Worm (Caenorhabditis elegans) whole organism, L1 larva: ENCODE results near the gene nas-8.

Source experiments
- C04F5.9 ChIP-seq: sonication (generic microtip); optimal IDR thresholded peaks from 2 replicates; lab custom pipeline; 2016; ENCODE audit warnings: missing genetic modification characterization, missing compliant biosample characterization
- C16A3.4 ChIP-seq: fragments of 150-350 bp; optimal IDR thresholded peaks from 2 replicates; lab custom pipeline; 2014; ENCODE audit warnings: missing biosample characterization, missing genetic modification characterization
- aha-1 ChIP-seq: fragments of 150-350 bp; optimal IDR thresholded peaks from 2 replicates; lab custom pipeline; 2014; ENCODE audit warnings: missing biosample characterization, missing genetic modification characterization
- aly-2 ChIP-seq: fragments of 150-350 bp; optimal IDR thresholded peaks from 2 replicates; lab custom pipeline; 2014; ENCODE audit warnings: missing biosample characterization, missing genetic modification characterization
- ceh-8 ChIP-seq: fragments of 200-800 bp; sonication (Bioruptor generic); optimal IDR thresholded peaks from 2 replicates; lab custom pipeline; 2018; ENCODE audit warnings: mild to moderate bottlenecking, missing genetic modification characterization, moderate library complexity, missing compliant biosample characterization
- ceh-90 ChIP-seq: sonication (generic microtip); optimal IDR thresholded peaks from 2 replicates; lab custom pipeline; 2016; ENCODE audit warnings: missing genetic modification characterization, missing compliant biosample characterization
- ces-1 ChIP-seq: fragments of 150-350 bp; optimal IDR thresholded peaks from 2 replicates; lab custom pipeline; 2014; ENCODE audit warnings: missing biosample characterization, missing genetic modification reagents, missing genetic modification characterization
- dpl-1 ChIP-seq, 3 experiments: fragments of 150-350 bp in 2 of 3; sonication (generic microtip) in 1 of 3; optimal IDR thresholded peaks; 2 replicates each; lab custom pipeline; 2014 to 2017; ENCODE audit warnings: missing biosample characterization in 3 of 3, missing genetic modification characterization in 3 of 3, missing genetic modification reagents in 3 of 3
- dsc-1 ChIP-seq: sonication (generic microtip); optimal IDR thresholded peaks from 2 replicates; lab custom pipeline; 2016; ENCODE audit warnings: mild to moderate bottlenecking, missing genetic modification characterization, missing compliant biosample characterization
- efl-1 ChIP-seq, 4 experiments: fragments of 150-350 bp; optimal IDR thresholded peaks in 3 of 4; peaks in 1 of 4; 1 replicate in 1 of 4; 2 replicates in 3 of 4; lab custom pipeline; 2014; ENCODE audit warnings: missing biosample characterization in 2 of 4, missing genetic modification characterization in 2 of 4, missing genetic modification reagents in 2 of 4
- egl-13 ChIP-seq: sonication (generic microtip); optimal IDR thresholded peaks from 2 replicates; lab custom pipeline; 2016; ENCODE audit warnings: missing genotype, missing genetic modification reagents, missing genetic modification characterization, missing compliant biosample characterization
- elt-3 ChIP-seq, 6 experiments: fragments of 150-350 bp in 1 of 6; sonication (generic microtip); optimal IDR thresholded peaks; 2 replicates each; lab custom pipeline; 2017 to 2018; ENCODE audit warnings: missing biosample characterization in 6 of 6, missing genetic modification characterization in 6 of 6, inconsistent platforms in 1 of 6
- fkh-4 ChIP-seq: sonication (generic microtip); optimal IDR thresholded peaks from 2 replicates; lab custom pipeline; 2016; ENCODE audit warnings: missing compliant biosample characterization, missing genetic modification characterization, borderline replicate concordance
- fkh-8 ChIP-seq: sonication (generic microtip); optimal IDR thresholded peaks from 2 replicates; lab custom pipeline; 2016; ENCODE audit warnings: mild to moderate bottlenecking, missing genetic modification characterization, missing compliant biosample characterization
- grh-1 ChIP-seq: fragments of 200-800 bp; sonication (Bioruptor generic); IDR thresholded peaks from 2 replicates; pipeline ENCODE4 v1.3.6; 2022; ENCODE audit warnings: missing genetic modification reagents, missing genetic modification characterization, missing compliant biosample characterization
- hlh-17 ChIP-seq: fragments of 200-800 bp; sonication (Bioruptor generic); optimal IDR thresholded peaks from 2 replicates; lab custom pipeline; 2018; ENCODE audit warnings: missing genetic modification characterization, mild to moderate bottlenecking, missing compliant biosample characterization, moderate library complexity, borderline replicate concordance
- hlh-4 ChIP-seq: sonication (generic microtip); optimal IDR thresholded peaks from 2 replicates; lab custom pipeline; 2016; ENCODE audit warnings: mild to moderate bottlenecking, missing genetic modification characterization, missing compliant biosample characterization
- irx-1 ChIP-seq: sonication (generic microtip); optimal IDR thresholded peaks from 2 replicates; lab custom pipeline; 2016; ENCODE audit warnings: missing genetic modification characterization, missing compliant biosample characterization
- isw-1 ChIP-seq: fragments of 200-800 bp; sonication (Bioruptor generic); IDR thresholded peaks from 2 replicates; pipeline ENCODE4 v1.3.6; 2022; ENCODE audit warnings: missing genetic modification characterization, missing compliant biosample characterization
- lin-13 ChIP-seq: fragments of 150-350 bp; optimal IDR thresholded peaks from 2 replicates; lab custom pipeline; 2014; ENCODE audit warnings: missing biosample characterization, missing genetic modification reagents, missing genetic modification characterization
- lin-14 ChIP-seq: fragments of 200-800 bp; sonication (Bioruptor generic); optimal IDR thresholded peaks from 2 replicates; lab custom pipeline; 2018; ENCODE audit warnings: mild to moderate bottlenecking, missing genetic modification characterization, moderate library complexity, missing compliant biosample characterization
- lin-39 ChIP-seq: fragments of 150-350 bp; optimal IDR thresholded peaks from 2 replicates; lab custom pipeline; 2014; ENCODE audit warnings: missing biosample characterization, missing genetic modification reagents, missing genetic modification characterization
- lsy-2 ChIP-seq, 2 experiments: fragments of 150-350 bp; optimal IDR thresholded peaks; 2 replicates each; lab custom pipeline; 2014; ENCODE audit warnings: missing biosample characterization in 2 of 2, missing genetic modification characterization in 2 of 2
- mab-9 ChIP-seq: fragments of 200-800 bp; sonication (Bioruptor generic); IDR thresholded peaks from 2 replicates; pipeline ENCODE4 v1.3.6; 2022; ENCODE audit warnings: missing genetic modification reagents, missing genetic modification characterization, missing compliant biosample characterization
- mef-2 ChIP-seq: fragments of 150-350 bp; optimal IDR thresholded peaks from 2 replicates; lab custom pipeline; 2014; ENCODE audit warnings: missing biosample characterization, missing genetic modification characterization
- nhr-19 ChIP-seq: fragments of 200-800 bp; sonication (Bioruptor generic); conservative IDR thresholded peaks from 2 replicates; pipeline ENCODE4 v1.3.6; 2022; ENCODE audit warnings: missing genetic modification characterization, missing compliant biosample characterization
- nhr-20 ChIP-seq: sonication (generic microtip); optimal IDR thresholded peaks from 2 replicates; lab custom pipeline; 2016; ENCODE audit warnings: mild to moderate bottlenecking, missing genetic modification characterization, missing compliant biosample characterization
- nhr-28 ChIP-seq: fragments of 150-350 bp; optimal IDR thresholded peaks from 2 replicates; lab custom pipeline; 2014; ENCODE audit warnings: missing biosample characterization, missing genetic modification characterization
- nhr-47 ChIP-seq: sonication (generic microtip); optimal IDR thresholded peaks from 2 replicates; lab custom pipeline; 2016; ENCODE audit warnings: mild to moderate bottlenecking, missing genetic modification characterization, moderate library complexity, missing compliant biosample characterization
- nhr-71 ChIP-seq: sonication (generic microtip); optimal IDR thresholded peaks from 2 replicates; lab custom pipeline; 2016; ENCODE audit warnings: mild to moderate bottlenecking, missing genetic modification characterization, moderate library complexity, missing compliant biosample characterization
- pag-3 ChIP-seq: sonication (generic microtip); optimal IDR thresholded peaks from 2 replicates; lab custom pipeline; 2017; ENCODE audit warnings: missing genetic modification characterization, mild to moderate bottlenecking, missing compliant biosample characterization, antibody characterized with exemption, borderline replicate concordance; ENCODE audit not compliant: insufficient read depth
- pax-3 ChIP-seq: fragments of 200-800 bp; sonication (Bioruptor generic); optimal IDR thresholded peaks from 2 replicates; lab custom pipeline; 2018; ENCODE audit warnings: mild to moderate bottlenecking, missing genetic modification characterization, moderate library complexity, missing compliant biosample characterization
- rnt-1 ChIP-seq: sonication (generic microtip); optimal IDR thresholded peaks from 2 replicates; lab custom pipeline; 2016; ENCODE audit warnings: mild to moderate bottlenecking, missing genetic modification characterization, moderate library complexity, missing compliant biosample characterization
- skn-1 ChIP-seq: fragments of 150-350 bp; optimal IDR thresholded peaks from 2 replicates; lab custom pipeline; 2014; ENCODE audit warnings: missing biosample characterization, missing genetic modification characterization
- snu-23 ChIP-seq: sonication (generic microtip); optimal IDR thresholded peaks from 2 replicates; lab custom pipeline; 2016; ENCODE audit warnings: missing genetic modification characterization, missing compliant biosample characterization
- sptf-1 ChIP-seq: fragments of 150-350 bp; optimal IDR thresholded peaks from 2 replicates; lab custom pipeline; 2014; ENCODE audit warnings: missing biosample characterization, missing genetic modification characterization
- swsn-7 ChIP-seq: sonication (generic microtip); optimal IDR thresholded peaks from 2 replicates; lab custom pipeline; 2016; ENCODE audit warnings: missing genetic modification characterization, missing compliant biosample characterization
- tlp-1 ChIP-seq: fragments of 150-350 bp; optimal IDR thresholded peaks from 2 replicates; lab custom pipeline; 2014; ENCODE audit warnings: missing biosample characterization, missing genetic modification characterization
- unc-30 ChIP-seq: sonication (generic microtip); optimal IDR thresholded peaks from 2 replicates; lab custom pipeline; 2017; ENCODE audit warnings: missing biosample characterization, missing genetic modification characterization
- unc-62 ChIP-seq: fragments of 150-350 bp; optimal IDR thresholded peaks from 2 replicates; lab custom pipeline; 2014; ENCODE audit warnings: missing biosample characterization, missing genetic modification reagents, missing genetic modification characterization
- unc-98 ChIP-seq: fragments of 200-800 bp; sonication (Bioruptor generic); IDR thresholded peaks from 2 replicates; pipeline ENCODE4 v1.3.6; 2022; ENCODE audit warnings: missing genetic modification characterization, missing compliant biosample characterization
- vab-15 ChIP-seq: sonication (generic microtip); optimal IDR thresholded peaks from 2 replicates; lab custom pipeline; 2017; ENCODE audit warnings: missing genotype, mild to moderate bottlenecking, missing genetic modification characterization, missing compliant biosample characterization
- zip-4 ChIP-seq: fragments of 200-800 bp; sonication (Bioruptor generic); optimal IDR thresholded peaks from 2 replicates; lab custom pipeline; 2018; ENCODE audit warnings: mild to moderate bottlenecking, missing genetic modification characterization, moderate library complexity, missing compliant biosample characterization
- ztf-4 ChIP-seq: fragments of 150-350 bp; optimal IDR thresholded peaks from 2 replicates; lab custom pipeline; 2014; ENCODE audit warnings: missing biosample characterization, missing genetic modification characterization

The nas-8 gene

DNA sequence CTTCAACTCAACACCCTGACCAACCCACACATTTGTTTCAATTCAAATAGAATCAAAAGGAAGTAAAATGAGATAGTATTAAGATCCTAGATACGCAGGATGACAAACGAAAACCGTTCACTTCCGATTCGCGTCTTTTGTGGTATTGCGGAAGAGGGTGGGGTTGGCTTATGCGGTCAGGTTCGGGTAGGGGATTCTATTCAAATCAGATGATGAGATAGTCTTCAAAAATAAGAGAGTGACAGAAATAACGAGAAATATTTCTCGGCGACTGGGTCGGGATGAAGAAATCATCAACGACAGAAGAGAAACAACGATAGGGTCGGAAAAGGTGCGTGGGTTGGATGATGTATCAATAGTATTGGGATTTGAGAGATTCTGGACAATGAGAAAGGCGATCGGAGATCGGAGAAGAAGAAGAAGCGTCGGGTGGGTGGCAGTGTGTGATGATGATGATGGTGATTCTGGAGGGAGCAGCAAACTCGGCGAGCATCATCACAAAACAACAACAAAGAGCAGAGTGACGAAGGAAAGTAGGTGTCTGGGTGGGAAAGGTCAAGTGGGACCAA lies 19.2 kb upstream of the nas-8 start (continued):
- TF ChIP-seq isw-1 (no peak), hlh-4 (tag; lab: Kevin White, UChicago) (no peak), zip-4 (GFP tag; lab: Kevin White, UChicago) (no peak)

DNA sequence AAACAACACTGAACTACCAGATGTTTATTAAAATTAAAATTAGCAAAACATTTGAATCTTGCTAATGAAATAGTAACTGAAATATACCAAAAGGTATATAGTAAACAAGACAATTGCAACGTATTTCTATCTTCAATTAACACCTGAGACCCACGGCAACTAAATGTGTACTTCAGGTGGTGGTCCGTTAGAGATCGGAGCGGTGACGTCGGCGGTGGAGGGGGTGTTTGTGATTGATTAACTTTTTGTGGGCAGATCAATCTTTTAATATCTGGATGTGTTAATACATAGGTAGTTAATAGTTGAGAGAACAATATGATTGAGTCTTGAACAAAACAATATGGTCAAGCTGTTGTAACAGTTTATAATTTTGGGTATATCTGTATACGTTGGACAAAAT lies 18.6 kb upstream of the nas-8 start:
- TF ChIP-seq grh-1 (GFP tag; lab: Robert Waterston, UW) (no peak), nhr-19 (GFP tag; lab: Robert Waterston, UW) (0 out of 2 replicates have a peak, but pooled peaks have one; percentile 10), lin-14 (GFP tag; lab: Kevin White, UChicago) (peak; percentile 43), dpl-1 (GFP tag; optimal IDR thresholded peaks at IDR 0.05; lab: Kevin White, UChicago) (no peak), lin-39 (tag; lab: Kevin White, UChicago) (peak; percentile 17), irx-1 (tag; lab: Kevin White, UChicago) (no peak), nhr-71 (tag; lab: Kevin White, UChicago) (peak; percentile 30), tlp-1 (tag; lab: Kevin White, UChicago) (no peak), rnt-1 (tag; lab: Kevin White, UChicago) (peak; percentile 53), nhr-28 (tag; lab: Kevin White, UChicago) (no peak)

DNA sequence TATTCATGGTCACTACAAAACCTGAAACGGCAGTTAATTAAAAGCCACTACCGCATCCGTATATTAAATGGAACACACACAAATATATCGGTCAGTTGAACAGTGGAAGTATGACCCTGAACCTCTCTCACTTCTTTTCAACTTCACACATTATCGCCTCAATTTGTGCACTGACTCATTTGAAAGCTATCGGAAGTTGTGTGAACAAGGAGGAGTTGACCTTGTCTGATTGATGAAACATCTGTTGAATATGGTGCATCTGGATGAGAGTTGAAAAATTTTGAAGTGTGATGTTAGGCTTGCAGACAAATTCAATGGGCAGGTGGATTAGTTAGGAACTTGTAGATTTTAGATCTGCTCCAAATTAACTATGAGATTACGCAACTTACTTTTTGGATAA lies 17.2 kb upstream of the nas-8 start:
- TF ChIP-seq fkh-8 (no peak), efl-1 (optimal IDR thresholded peaks at IDR 0.05; lab: Kevin White, UChicago) (no peak), efl-1 (GFP tag; optimal IDR thresholded peaks at IDR 0.05 in 1 of 2; lab: Kevin White, UChicago) (no peak)

DNA sequence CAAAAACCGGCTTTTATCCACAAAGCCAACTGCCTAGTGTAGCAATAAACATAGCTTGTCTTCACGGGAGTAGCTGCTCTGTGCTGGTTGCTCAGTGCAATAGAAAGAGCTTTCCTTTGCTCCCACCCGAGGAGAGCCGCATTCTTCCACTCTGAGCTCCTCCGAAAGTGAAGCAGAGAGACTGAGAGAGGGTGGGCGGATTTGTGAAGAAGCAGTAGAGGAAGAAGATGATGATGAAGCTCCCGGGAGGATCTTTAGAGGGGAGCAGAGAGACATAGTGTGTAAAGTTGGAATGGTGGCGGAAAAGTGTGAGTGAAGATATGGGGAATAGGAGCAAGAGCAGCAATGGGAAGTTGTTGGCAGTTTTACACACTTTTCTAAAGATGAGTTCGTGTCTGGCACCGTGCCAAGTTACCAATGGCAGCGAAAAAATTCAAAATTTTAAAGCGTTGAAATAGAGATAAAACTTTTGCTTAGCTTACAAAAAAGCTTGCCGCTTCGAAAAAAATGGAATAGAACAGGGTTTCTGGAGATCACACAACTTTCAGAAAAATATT lies 16.1 kb upstream of the nas-8 start, which contains the start of gene ZC477.4:
TSS of gene ZC477.4 (minus strand) at position 276 of the 557 bp plus-strand sequence.
- TF ChIP-seq ceh-90 (no peak), C16A3.4 (no peak), nhr-47 (tag; lab: Kevin White, UChicago) (no peak), dsc-1 (peak; percentile 59), unc-62 (no peak), fkh-4 (tag; lab: Kevin White, UChicago) (no peak), egl-13 (tag; lab: Kevin White, UChicago) (no peak), mab-9 (GFP tag; lab: Robert Waterston, UW) (no peak), C04F5.9 (tag; lab: Kevin White, UChicago) (no peak), nhr-19 (GFP tag; lab: Robert Waterston, UW) (peak; percentile 26; the same call in 1 of the 2 replicates), skn-1 (no peak), vab-15 (tag; lab: Kevin White, UChicago) (no peak), rnt-1 (tag; lab: Kevin White, UChicago) (peak; percentile 58), lsy-2 (tag; optimal IDR thresholded peaks at IDR 0.05; lab: Kevin White, UChicago) (peak; percentile 16 to 17), lin-14 (GFP tag; lab: Kevin White, UChicago) (peak; percentile 74), ces-1 (no peak), mef-2 (tag; lab: Kevin White, UChicago) (no peak), unc-98 (GFP tag; lab: Robert Waterston, UW) (no peak), irx-1 (tag; lab: Kevin White, UChicago) (no peak), ztf-4 (tag; lab: Kevin White, UChicago) (no peak), sptf-1 (no peak), nhr-71 (tag; lab: Kevin White, UChicago) (peak; percentile 59), hlh-17 (no peak), elt-3 (tag; optimal IDR thresholded peaks at IDR 0.05; lab: Kevin White, UChicago) (no peak), dpl-1 (GFP tag; optimal IDR thresholded peaks at IDR 0.05; lab: Kevin White, UChicago) (peak in 1 of 3 experiments; percentile 7), aha-1 (tag; lab: Kevin White, UChicago) (no peak), pax-3 (tag; lab: Kevin White, UChicago) (no peak), nhr-20 (tag; lab: Kevin White, UChicago) (peak; percentile 32), swsn-7 (tag; lab: Kevin White, UChicago) (no peak), ceh-8 (GFP tag; lab: Kevin White, UChicago) (no peak), aly-2 (tag; lab: Kevin White, UChicago) (no peak), pag-3 (tag; lab: Kevin White, UChicago) (peak; percentile 90), lin-13 (no peak), unc-30 (tag; lab: Kevin White, UChicago) (no peak), snu-23 (peak; percentile 37)
